Fruit fly (Drosophila melanogaster) whole organism: Measurements from ENCODE around the gene CG32373.

Experiments
- CG8478 ChIP-seq: fragments of >200 bp; optimal IDR thresholded peaks from 2 replicates; lab custom pipeline; 2018; ENCODE audit warnings: inconsistent platforms
- Dll ChIP-seq: fragments of >200 bp; optimal IDR thresholded peaks from 2 replicates; lab custom pipeline; 2017
- EcR ChIP-seq, 2 experiments: fragments of >200 bp; optimal IDR thresholded peaks; 2 replicates each; lab custom pipeline; 2017; ENCODE audit warnings: missing biosample characterization in 2 of 2, missing genetic modification characterization in 2 of 2, missing genetic modification reagents in 2 of 2
- pan ChIP-seq: fragments of >200 bp; optimal IDR thresholded peaks from 2 replicates; lab custom pipeline; 2017
- psq ChIP-seq: fragments of >200 bp; optimal IDR thresholded peaks from 2 replicates; lab custom pipeline; 2017
- usp ChIP-seq: fragments of >200 bp; optimal IDR thresholded peaks from 2 replicates; lab custom pipeline; 2017; ENCODE audit warnings: missing biosample characterization, missing genetic modification characterization, mixed read lengths

Gene CG32373

dm6 chr3L:7650248-7650647 is at the start of gene CG32373:
CG32373 (plus strand) TSS chr3L:7650548.
- TF ChIP-seq pan (lab: Kevin White, UChicago) (no peak), EcR (GFP tag; optimal IDR thresholded peaks at IDR 0.05; lab: Kevin White, UChicago) (no peak), psq (lab: Kevin White, UChicago) (no peak), CG8478 (lab: Kevin White, UChicago) (no peak), usp (no peak), Dll (no peak)

DNA sequence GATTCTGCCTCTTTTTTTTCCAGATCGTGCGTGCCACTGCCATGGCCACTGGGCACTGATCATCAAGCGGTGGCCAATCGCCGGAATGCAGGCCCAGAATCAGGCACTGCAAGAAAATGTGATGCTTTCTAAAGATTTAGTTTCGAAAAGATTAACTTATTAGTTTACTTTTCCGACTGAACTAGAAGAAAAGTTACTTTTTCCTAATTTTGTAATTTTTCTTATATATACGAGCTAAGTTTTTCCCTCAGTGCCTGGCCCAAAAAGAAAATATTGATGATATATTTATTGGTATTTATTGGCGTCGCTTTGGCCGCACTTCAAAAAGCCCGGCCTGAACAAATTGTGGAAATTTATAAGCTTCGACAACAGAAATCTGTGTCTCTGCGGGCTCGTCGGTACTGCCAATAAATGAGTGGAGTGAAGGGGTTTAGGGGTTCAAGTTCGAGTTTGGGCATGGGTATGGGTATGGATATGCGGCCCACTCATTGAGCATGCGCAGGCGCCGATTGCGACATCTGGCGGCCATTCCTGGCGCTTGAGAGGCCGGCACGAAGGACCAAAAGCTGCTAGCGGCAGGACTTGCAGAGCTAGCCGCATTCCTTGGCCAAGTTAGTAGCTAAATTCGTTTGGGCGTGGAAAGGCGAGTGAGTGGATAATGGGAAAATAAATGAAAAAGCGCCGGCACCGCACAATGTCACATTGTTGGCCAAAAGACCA is 49.1 kb upstream of the CG32373 start:
- no peak for TF ChIP-seq psq (lab: Kevin White, UChicago)
- no peak for TF ChIP-seq CG8478 (lab: Kevin White, UChicago)
- no peak for TF ChIP-seq EcR (GFP tag; optimal IDR thresholded peaks at IDR 0.05; lab: Kevin White, UChicago)
- TF ChIP-seq pan (lab: Kevin White, UChicago): no peak
- no peak for TF ChIP-seq Dll
- TF ChIP-seq usp: no peak

dm6 chr3L:7603397-7603796 is 47.0 kb upstream of the CG32373 start:
- no peak for TF ChIP-seq usp
- TF ChIP-seq psq (lab: Kevin White, UChicago): no peak
- TF ChIP-seq CG8478 (lab: Kevin White, UChicago): no peak
- TF ChIP-seq Dll: no peak
- TF ChIP-seq pan (lab: Kevin White, UChicago): no peak
- TF ChIP-seq EcR (GFP tag; optimal IDR thresholded peaks at IDR 0.05; lab: Kevin White, UChicago): no peak

DNA sequence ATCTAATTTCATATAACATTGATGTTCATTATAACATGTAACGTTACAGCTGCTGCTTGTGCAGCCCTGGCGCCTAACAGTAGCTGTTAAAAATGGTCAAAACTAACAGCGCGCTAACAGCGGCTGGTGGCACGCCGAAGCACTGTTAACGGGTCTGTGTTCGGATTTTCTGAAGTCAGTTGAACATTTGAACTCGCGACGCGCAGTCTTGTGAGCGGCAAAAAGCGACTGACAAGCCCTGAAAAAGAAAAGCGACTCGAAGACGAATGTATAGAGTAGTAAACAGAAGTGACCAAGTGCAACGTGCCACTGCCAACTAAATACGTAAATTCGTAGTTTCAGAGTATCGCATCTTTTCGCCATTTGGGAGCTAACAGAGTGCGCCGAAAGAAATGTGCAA is 45.5 kb upstream of the CG32373 start:
- TF ChIP-seq usp (no peak), pan (lab: Kevin White, UChicago) (no peak), psq (lab: Kevin White, UChicago) (no peak), CG8478 (lab: Kevin White, UChicago) (no peak), EcR (GFP tag; optimal IDR thresholded peaks at IDR 0.05; lab: Kevin White, UChicago) (no peak), Dll (no peak)

dm6 chr3L:7606336-7607001 is 43.9 kb upstream of the CG32373 start:
- TF ChIP-seq psq (lab: Kevin White, UChicago) (no peak), Dll (no peak), usp (no peak), EcR (GFP tag; optimal IDR thresholded peaks at IDR 0.05; lab: Kevin White, UChicago) (no peak), CG8478 (lab: Kevin White, UChicago) (no peak)

DNA sequence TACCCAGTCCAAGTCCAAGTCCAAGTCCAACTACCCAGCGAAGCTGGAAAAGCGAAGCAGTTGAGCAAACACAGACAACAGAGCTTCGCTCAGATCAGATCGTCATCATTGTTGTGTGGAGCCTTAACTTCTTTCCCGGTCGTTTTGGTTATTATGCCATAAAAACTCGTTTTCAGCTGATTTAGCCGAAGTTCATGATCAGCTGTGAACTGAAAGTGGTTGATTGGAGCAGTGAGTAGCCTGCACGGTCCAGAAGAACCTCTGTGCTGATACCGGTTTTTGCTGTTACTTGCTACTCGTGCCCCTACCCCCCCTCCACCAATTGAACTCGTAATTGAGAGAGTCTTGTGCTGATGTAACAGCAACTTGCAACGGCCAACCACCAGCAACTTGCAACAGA is 39.8 kb upstream of the CG32373 start:
- no peak for TF ChIP-seq pan (lab: Kevin White, UChicago)
- no peak for TF ChIP-seq EcR (GFP tag; optimal IDR thresholded peaks at IDR 0.05; lab: Kevin White, UChicago)
- TF ChIP-seq Dll: no peak
- no peak for TF ChIP-seq usp
- TF ChIP-seq CG8478 (lab: Kevin White, UChicago): no peak
- no peak for TF ChIP-seq psq (lab: Kevin White, UChicago)

dm6 chr3L:7611229-7611628 is 39.1 kb upstream of the CG32373 start:
- TF ChIP-seq usp (no peak), psq (lab: Kevin White, UChicago) (no peak), Dll (no peak), EcR (GFP tag; optimal IDR thresholded peaks at IDR 0.05; lab: Kevin White, UChicago) (no peak), CG8478 (lab: Kevin White, UChicago) (no peak), pan (lab: Kevin White, UChicago) (no peak)

- TF ChIP-seq psq (lab: Kevin White, UChicago) (no peak), usp (no peak), CG8478 (lab: Kevin White, UChicago) (no peak), EcR (GFP tag; optimal IDR thresholded peaks at IDR 0.05; lab: Kevin White, UChicago) (no peak), Dll (no peak), pan (lab: Kevin White, UChicago) (no peak)
These were observed 36.1 kb upstream of the CG32373 start for dm6 chr3L:7614226-7614625.

- TF ChIP-seq psq (lab: Kevin White, UChicago): no peak
These were observed 32.8 kb upstream of the CG32373 start for dm6 chr3L:7617436-7617979.

DNA sequence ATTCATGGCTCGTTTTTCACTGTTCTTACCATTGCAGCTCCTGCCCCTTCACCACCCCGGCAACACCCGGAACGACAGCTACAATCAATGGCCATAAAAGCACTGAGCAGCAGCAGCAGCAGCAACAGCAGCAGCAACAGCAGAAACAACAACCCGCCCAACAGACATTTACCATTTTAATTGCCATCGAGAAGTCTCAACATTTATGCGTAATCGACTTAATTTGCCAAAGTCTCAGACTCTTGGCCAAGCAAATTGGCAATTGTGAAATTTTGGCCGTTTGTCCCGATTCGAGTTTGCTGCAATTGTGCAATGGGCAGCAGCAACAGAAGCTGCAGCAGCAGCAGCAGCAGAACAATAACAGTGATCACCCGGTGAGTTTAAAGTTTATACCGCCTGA is 25.8 kb upstream of the CG32373 start:
- TF ChIP-seq CG8478 (lab: Kevin White, UChicago) (no peak), EcR (GFP tag; optimal IDR thresholded peaks at IDR 0.05; lab: Kevin White, UChicago) (no peak), usp (no peak), psq (lab: Kevin White, UChicago) (no peak), Dll (no peak)

dm6 chr3L:7630047-7630446 is 20.3 kb upstream of the CG32373 start:
- TF ChIP-seq pan (lab: Kevin White, UChicago) (no peak), Dll (no peak), CG8478 (lab: Kevin White, UChicago) (no peak), psq (lab: Kevin White, UChicago) (no peak), EcR (GFP tag; optimal IDR thresholded peaks at IDR 0.05; lab: Kevin White, UChicago) (no peak), usp (no peak)

DNA sequence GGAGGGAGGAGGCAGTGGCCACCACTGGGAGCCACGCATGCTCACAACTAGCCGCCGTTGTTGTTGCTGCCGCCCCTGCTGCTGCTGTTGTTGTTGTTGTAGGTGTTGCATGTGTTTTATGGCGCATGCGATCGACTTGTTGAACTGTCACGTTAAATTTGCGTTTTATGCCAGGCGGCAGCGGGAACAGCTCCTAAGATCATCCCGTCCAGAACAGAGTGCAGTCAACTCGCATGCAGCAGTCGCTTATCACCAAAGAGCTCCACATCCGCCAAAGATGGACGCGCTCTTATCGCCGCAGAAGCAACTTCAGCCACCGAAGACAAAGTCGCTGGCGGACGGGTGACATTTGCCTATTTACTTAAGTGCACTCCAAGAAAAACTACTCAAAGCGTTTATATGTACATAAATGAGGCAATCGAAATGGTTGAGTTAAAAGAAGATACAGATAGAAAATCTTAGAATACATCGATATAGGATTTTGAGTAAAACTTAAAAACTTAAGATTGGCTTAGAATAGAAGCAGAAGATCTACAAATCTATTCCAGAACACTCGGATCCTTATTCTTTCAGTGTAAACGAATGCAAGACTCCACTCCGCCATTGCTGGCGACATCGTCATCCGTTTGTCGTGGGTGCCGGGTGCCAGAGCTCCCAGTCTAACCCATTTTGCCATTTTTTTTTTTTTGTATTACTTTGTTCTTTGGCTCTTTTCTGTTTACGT is 17.6 kb upstream of the CG32373 start:
- TF ChIP-seq pan (lab: Kevin White, UChicago) (no peak), CG8478 (lab: Kevin White, UChicago) (no peak), EcR (GFP tag; optimal IDR thresholded peaks at IDR 0.05; lab: Kevin White, UChicago) (no peak), Dll (no peak), psq (lab: Kevin White, UChicago) (no peak), usp (no peak)
